Worm (Caenorhabditis elegans) whole organism, mixed stage, embryonic: ENCODE results near the gene srh-220.

Source experiments
- ceh-83 ChIP-seq: fragments of 200-800 bp; sonication (Bioruptor generic); optimal IDR thresholded peaks from 2 replicates; lab custom pipeline; 2018; ENCODE audit warnings: mild to moderate bottlenecking, missing genetic modification characterization, missing compliant biosample characterization
- elt-1 ChIP-seq: sonication (generic microtip); optimal IDR thresholded peaks from 2 replicates; lab custom pipeline; 2017; ENCODE audit warnings: missing genetic modification characterization, mild to moderate bottlenecking, missing compliant biosample characterization, antibody characterized with exemption, moderate library complexity, borderline replicate concordance; ENCODE audit not compliant: insufficient read depth
- elt-3 ChIP-seq: fragments of 150-350 bp; optimal IDR thresholded peaks from 2 replicates; lab custom pipeline; 2014; ENCODE audit warnings: missing biosample characterization, missing genetic modification characterization
- lsy-2 ChIP-seq: fragments of 150-350 bp; optimal IDR thresholded peaks from 2 replicates; lab custom pipeline; 2014; ENCODE audit warnings: missing biosample characterization, missing genetic modification characterization
- nhr-12 ChIP-seq: fragments of 150-350 bp; optimal IDR thresholded peaks from 2 replicates; lab custom pipeline; 2014; ENCODE audit warnings: missing biosample characterization, missing genetic modification characterization
- unc-39 ChIP-seq: fragments of 150-350 bp; optimal IDR thresholded peaks from 2 replicates; lab custom pipeline; 2014; ENCODE audit warnings: missing biosample characterization, missing genetic modification characterization

- TF ChIP-seq elt-3 (tag; lab: Kevin White, UChicago) (no peak), lsy-2 (tag; lab: Kevin White, UChicago) (no peak), unc-39 (no peak), ceh-83 (no peak), nhr-12 (tag; lab: Kevin White, UChicago) (no peak), elt-1 (tag; lab: Kevin White, UChicago) (no peak)
Measured at ce11 chrIV:4013621-4014020, 35.8 kb upstream of the srh-220 start.
